Worm (Caenorhabditis elegans): ENCODE measurements around the gene str-228.

The str-228 gene

ce11 chrV:3470782-3471181 is 39.2 kb upstream of the str-228 start, which contains the start of gene srbc-29:
Gene srbc-29 (minus strand): TSS chrV:3470882.
- no peak for TF ChIP-seq sox-2 (GFP tag; IDR thresholded peaks at IDR 0.05)
- no peak for TF ChIP-seq madf-2 (tag; optimal IDR thresholded peaks at IDR 0.05)
- TF ChIP-seq lin-11 (tag; optimal IDR thresholded peaks at IDR 0.05), result no peak
- no peak for TF ChIP-seq nhr-232 (tag; optimal IDR thresholded peaks at IDR 0.05)
- TF ChIP-seq ceh-9 (tag; optimal IDR thresholded peaks at IDR 0.05), result no peak
- TF ChIP-seq fkh-10 (GFP tag; optimal IDR thresholded peaks at IDR 0.05), result no peak
- TF ChIP-seq ceh-24 (tag; optimal IDR thresholded peaks at IDR 0.05), result no peak
- TF ChIP-seq nhr-11 (tag; optimal IDR thresholded peaks at IDR 0.05), result no peak
- no peak for TF ChIP-seq unc-86 (tag; optimal IDR thresholded peaks at IDR 0.05)
- no peak for TF ChIP-seq gmeb-2 (tag; optimal IDR thresholded peaks at IDR 0.05)

- no peak for TF ChIP-seq dmd-4 (tag; optimal IDR thresholded peaks at IDR 0.05; ENCODE audit: borderline replicate concordance)
- no peak for TF ChIP-seq K09A11.1 (tag; optimal IDR thresholded peaks at IDR 0.05; ENCODE audit: insufficient read depth)
- TF ChIP-seq ceh-45 (GFP tag; IDR thresholded peaks at IDR 0.05), result no peak
- TF ChIP-seq ceh-14 (tag; optimal IDR thresholded peaks at IDR 0.05), result no peak
- no peak for TF ChIP-seq tbx-2 (tag; optimal IDR thresholded peaks at IDR 0.05)
- TF ChIP-seq ahr-1 (tag; optimal IDR thresholded peaks at IDR 0.05), result no peak
- TF ChIP-seq elt-2 (tag; optimal IDR thresholded peaks at IDR 0.05), result no peak
- TF ChIP-seq zip-5 (tag; optimal IDR thresholded peaks at IDR 0.05), result no peak
- TF ChIP-seq Y22D7AL.16 (tag; optimal IDR thresholded peaks at IDR 0.05), result no peak
- no peak for TF ChIP-seq ceh-19 (GFP tag; optimal IDR thresholded peaks at IDR 0.05)
- no peak for TF ChIP-seq ztf-16 (tag; optimal IDR thresholded peaks at IDR 0.05)
Observed at ce11 chrV:3475021-3475420, 35.0 kb upstream of the str-228 start, which contains the start of gene oac-2. Gene oac-2 (minus strand): TSS chrV:3475121.

ce11 chrV:3476228-3476627 is 33.8 kb upstream of the str-228 start:
- TF ChIP-seq mec-3 (tag; optimal IDR thresholded peaks at IDR 0.05; ENCODE audit: borderline replicate concordance) (no peak), ceh-2 (tag; optimal IDR thresholded peaks at IDR 0.05) (no peak), hlh-15 (tag; optimal IDR thresholded peaks at IDR 0.05) (no peak), nhr-232 (tag; optimal IDR thresholded peaks at IDR 0.05) (no peak), pax-1 (tag; optimal IDR thresholded peaks at IDR 0.05) (no peak), ets-4 (tag; optimal IDR thresholded peaks at IDR 0.05) (no peak), F13H6.1 (tag; optimal IDR thresholded peaks at IDR 0.05) (no peak), elt-4 (tag; optimal IDR thresholded peaks at IDR 0.05) (no peak), ztf-16 (tag; optimal IDR thresholded peaks at IDR 0.05) (no peak), T23F11.4 (GFP tag; optimal IDR thresholded peaks at IDR 0.05) (no peak), hlh-8 (tag; optimal IDR thresholded peaks at IDR 0.05) (no peak)

ce11 chrV:3477496-3477895 is 32.5 kb upstream of the str-228 start, which contains the start of gene srbc-31:
Gene srbc-31 (minus strand): TSS chrV:3477596.
- no peak for TF ChIP-seq fkh-6 (tag; optimal IDR thresholded peaks at IDR 0.05)
- no peak for TF ChIP-seq nhr-232 (tag; optimal IDR thresholded peaks at IDR 0.05)
- no peak for TF ChIP-seq F13H6.1 (tag; optimal IDR thresholded peaks at IDR 0.05)
- TF ChIP-seq pax-1 (tag; optimal IDR thresholded peaks at IDR 0.05), result no peak
- TF ChIP-seq dmd-4 (tag; optimal IDR thresholded peaks at IDR 0.05; ENCODE audit: borderline replicate concordance), result no peak
- no peak for TF ChIP-seq ztf-16 (tag; optimal IDR thresholded peaks at IDR 0.05)
- no peak for TF ChIP-seq unc-55 (GFP tag; optimal IDR thresholded peaks at IDR 0.05)
- no peak for TF ChIP-seq T23F11.4 (GFP tag; optimal IDR thresholded peaks at IDR 0.05)
- TF ChIP-seq lin-11 (tag; optimal IDR thresholded peaks at IDR 0.05), result no peak
- TF ChIP-seq ahr-1 (tag; optimal IDR thresholded peaks at IDR 0.05), result no peak
- no peak for TF ChIP-seq C38D4.7 (GFP tag; optimal IDR thresholded peaks at IDR 0.05)
- no peak for TF ChIP-seq ceh-45 (GFP tag; IDR thresholded peaks at IDR 0.05)
- no peak for TF ChIP-seq ceh-31 (tag; optimal IDR thresholded peaks at IDR 0.05)
- TF ChIP-seq elt-2 (tag; optimal IDR thresholded peaks at IDR 0.05), result no peak

- TF ChIP-seq pqm-1 (tag; optimal IDR thresholded peaks at IDR 0.05) (no peak), fkh-6 (tag; optimal IDR thresholded peaks at IDR 0.05) (no peak)
Observed at ce11 chrV:3480346-3480745, 29.6 kb upstream of the str-228 start, which contains the start of gene srbc-30. Gene srbc-30 (minus strand): TSS chrV:3480446.

Data from whole organism, late embryonic.